Worm (Caenorhabditis elegans) whole organism, L2 larva: Measurements from ENCODE around the gene idpb-2.

Experiments
- C34F6.9 ChIP-seq: fragments of 150-350 bp; optimal IDR thresholded peaks from 2 replicates; lab custom pipeline; 2014; ENCODE audit warnings: missing biosample characterization, missing genetic modification characterization
- F13H6.1 ChIP-seq: sonication (generic microtip); optimal IDR thresholded peaks from 2 replicates; lab custom pipeline; 2016; ENCODE audit warnings: missing genetic modification characterization, missing compliant biosample characterization
- Y55F3AM.14 ChIP-seq: fragments of 200-800 bp; sonication (Bioruptor generic); optimal IDR thresholded peaks from 2 replicates; lab custom pipeline; 2018; ENCODE audit warnings: mild to moderate bottlenecking, missing genetic modification characterization, missing compliant biosample characterization
- ZK546.5 ChIP-seq: sonication (generic microtip); optimal IDR thresholded peaks from 2 replicates; lab custom pipeline; 2017; ENCODE audit warnings: missing biosample characterization, missing genetic modification characterization
- alr-1 ChIP-seq: fragments of 150-350 bp; optimal IDR thresholded peaks from 2 replicates; lab custom pipeline; 2014; ENCODE audit warnings: missing biosample characterization, missing genetic modification characterization
- aly-2 ChIP-seq: fragments of 150-350 bp; optimal IDR thresholded peaks from 2 replicates; lab custom pipeline; 2014; ENCODE audit warnings: missing biosample characterization, missing genetic modification characterization
- ama-1 ChIP-seq: fragments of 150-350 bp; optimal IDR thresholded peaks from 2 replicates; lab custom pipeline; 2018; ENCODE audit warnings: inconsistent platforms
- blmp-1 ChIP-seq: sonication (generic microtip); optimal IDR thresholded peaks from 2 replicates; lab custom pipeline; 2017; ENCODE audit warnings: missing genetic modification characterization, mild to moderate bottlenecking, missing compliant biosample characterization, antibody characterized with exemption, moderate library complexity; ENCODE audit not compliant: insufficient read depth
- ceh-16 ChIP-seq: fragments of 150-350 bp; optimal IDR thresholded peaks from 2 replicates; lab custom pipeline; 2014; ENCODE audit warnings: missing biosample characterization, missing genetic modification characterization
- ceh-82 ChIP-seq: fragments of 150-350 bp; optimal IDR thresholded peaks from 2 replicates; lab custom pipeline; 2014; ENCODE audit warnings: missing biosample characterization, missing genetic modification characterization
- crh-2 ChIP-seq: sonication (generic microtip); optimal IDR thresholded peaks from 2 replicates; lab custom pipeline; 2017; ENCODE audit warnings: missing biosample characterization, missing genetic modification characterization
- dmd-4 ChIP-seq: sonication (generic microtip); optimal IDR thresholded peaks from 2 replicates; lab custom pipeline; 2017; ENCODE audit warnings: missing biosample characterization, missing genetic modification characterization
- egl-27 ChIP-seq: sonication (generic microtip); optimal IDR thresholded peaks from 3 replicates; lab custom pipeline; 2017; ENCODE audit warnings: missing biosample characterization, missing genetic modification reagents, missing genetic modification characterization
- elt-3 ChIP-seq: sonication (generic microtip); optimal IDR thresholded peaks from 2 replicates; lab custom pipeline; 2017; ENCODE audit warnings: missing biosample characterization, missing genetic modification characterization
- fos-1 ChIP-seq: fragments of 150-350 bp; optimal IDR thresholded peaks from 2 replicates; lab custom pipeline; 2014; ENCODE audit warnings: missing biosample characterization, missing genetic modification characterization
- gmeb-1 ChIP-seq: fragments of 150-350 bp; optimal IDR thresholded peaks from 2 replicates; lab custom pipeline; 2014; ENCODE audit warnings: missing biosample characterization, missing genetic modification characterization
- lin-11 ChIP-seq: fragments of 150-350 bp; sonication (generic microtip); optimal IDR thresholded peaks from 2 replicates; lab custom pipeline; 2014; ENCODE audit warnings: missing biosample characterization, missing genetic modification characterization, inconsistent platforms, mixed read lengths
- lin-13 ChIP-seq: fragments of 150-350 bp; optimal IDR thresholded peaks from 2 replicates; lab custom pipeline; 2014; ENCODE audit warnings: missing biosample characterization, missing genetic modification reagents, missing genetic modification characterization
- lsy-2 ChIP-seq, 2 experiments: fragments of 150-350 bp in 1 of 2; sonication (generic microtip) in 1 of 2; optimal IDR thresholded peaks; 2 replicates each; lab custom pipeline; 2014 to 2017; ENCODE audit warnings: missing biosample characterization in 2 of 2, missing genetic modification characterization in 2 of 2
- mab-5 ChIP-seq: fragments of 150-350 bp; optimal IDR thresholded peaks from 2 replicates; lab custom pipeline; 2014; ENCODE audit warnings: missing biosample characterization, missing genetic modification characterization
- mbf-1 ChIP-seq: sonication (generic microtip); optimal IDR thresholded peaks from 2 replicates; lab custom pipeline; 2017; ENCODE audit warnings: missing biosample characterization, missing genetic modification characterization
- mdl-1 ChIP-seq, 2 experiments: fragments of 150-350 bp in 1 of 2; sonication (generic microtip) in 1 of 2; optimal IDR thresholded peaks; 2 replicates each; lab custom pipeline; 2017; ENCODE audit warnings: missing biosample characterization in 2 of 2, missing genetic modification characterization in 2 of 2
- nhr-10 ChIP-seq: sonication (generic microtip); optimal IDR thresholded peaks from 2 replicates; lab custom pipeline; 2017; ENCODE audit warnings: missing biosample characterization, missing genetic modification characterization
- nhr-129 ChIP-seq: fragments of 150-350 bp; optimal IDR thresholded peaks from 2 replicates; lab custom pipeline; 2014; ENCODE audit warnings: missing biosample characterization, missing genetic modification characterization
- nhr-21 ChIP-seq: fragments of 150-350 bp; optimal IDR thresholded peaks from 2 replicates; lab custom pipeline; 2014; ENCODE audit warnings: missing biosample characterization, missing genetic modification characterization
- nhr-6 ChIP-seq: fragments of 150-350 bp; optimal IDR thresholded peaks from 2 replicates; lab custom pipeline; 2014; ENCODE audit warnings: missing biosample characterization, missing genetic modification characterization
- nhr-77 ChIP-seq: fragments of 150-350 bp; optimal IDR thresholded peaks from 2 replicates; lab custom pipeline; 2014; ENCODE audit warnings: missing biosample characterization, missing genetic modification characterization
- skn-1 ChIP-seq: sonication (generic microtip); optimal IDR thresholded peaks from 2 replicates; lab custom pipeline; 2017; ENCODE audit warnings: missing biosample characterization, missing genetic modification characterization
- sma-3 ChIP-seq: sonication (generic microtip); optimal IDR thresholded peaks from 2 replicates; lab custom pipeline; 2016; ENCODE audit warnings: missing genetic modification reagents, missing genetic modification characterization, missing compliant biosample characterization
- sma-9 ChIP-seq, 2 experiments: fragments of 150-350 bp in 1 of 2; sonication (generic microtip) in 1 of 2; optimal IDR thresholded peaks; 2 replicates each; lab custom pipeline; 2014 to 2016; ENCODE audit warnings: missing genetic modification characterization in 2 of 2, mild to moderate bottlenecking in 1 of 2, missing biosample characterization in 1 of 2, missing compliant biosample characterization in 1 of 2, missing genetic modification reagents in 1 of 2, moderate library complexity in 1 of 2
- snpc-4 ChIP-seq: fragments of 150-350 bp; optimal IDR thresholded peaks from 2 replicates; lab custom pipeline; 2014; ENCODE audit warnings: missing biosample characterization, missing genetic modification characterization
- unc-55 ChIP-seq: fragments of 150-350 bp; sonication (generic microtip); optimal IDR thresholded peaks from 3 replicates; lab custom pipeline; 2014; ENCODE audit warnings: missing biosample characterization, missing genetic modification reagents, missing genetic modification characterization
- unc-62 ChIP-seq: fragments of 150-350 bp; optimal IDR thresholded peaks from 2 replicates; lab custom pipeline; 2014; ENCODE audit warnings: missing biosample characterization, missing genetic modification reagents, missing genetic modification characterization
- zag-1 ChIP-seq: fragments of 150-350 bp; optimal IDR thresholded peaks from 2 replicates; lab custom pipeline; 2014; ENCODE audit warnings: missing biosample characterization, missing genetic modification characterization
- ztf-1 ChIP-seq: fragments of 200-800 bp; sonication (Bioruptor generic); conservative IDR thresholded peaks from 2 replicates; pipeline ENCODE4 v1.3.6; 2022; ENCODE audit warnings: missing genetic modification characterization, missing compliant biosample characterization
- ztf-11 ChIP-seq: sonication (generic microtip); optimal IDR thresholded peaks from 2 replicates; lab custom pipeline; 2017; ENCODE audit warnings: missing biosample characterization, missing genetic modification characterization
- ztf-4 ChIP-seq: fragments of 150-350 bp; optimal IDR thresholded peaks from 2 replicates; lab custom pipeline; 2014; ENCODE audit warnings: missing biosample characterization, missing genetic modification characterization

Gene idpb-2

ce11 chrII:5042381-5042930, 27.0 kb downstream of the idpb-2 start (continued):
- peak; percentile 13 for TF ChIP-seq C34F6.9 (tag; lab: Kevin White, UChicago)
- no peak for TF ChIP-seq dmd-4 (tag; lab: Kevin White, UChicago)
- TF ChIP-seq sma-3 (GFP tag; lab: Kevin White, UChicago), result no peak
- no peak for TF ChIP-seq blmp-1 (tag; lab: Kevin White, UChicago)
- no peak for TF ChIP-seq skn-1
- no peak for TF ChIP-seq snpc-4
- TF ChIP-seq lin-11 (tag; lab: Kevin White, UChicago), result no peak

- TF ChIP-seq mdl-1 (tag; optimal IDR thresholded peaks at IDR 0.05; lab: Kevin White, UChicago) (no peak), unc-55 (GFP tag; lab: Kevin White, UChicago) (peak; percentile 15), C34F6.9 (tag; lab: Kevin White, UChicago) (peak; percentile 5), lsy-2 (tag; optimal IDR thresholded peaks at IDR 0.05; lab: Kevin White, UChicago) (peak in 1 of 2 experiments; percentile 7)
These were observed 28.7 kb downstream of the idpb-2 start, which contains the start of gene F33G12.7 for ce11 chrII:5040631-5041156. TSS of gene F33G12.7 (minus strand) at chrII:5040681.

ce11 chrII:5039912-5040311, 29.5 kb downstream of the idpb-2 start, which contains the start of gene golg-2:
TSS of gene golg-2 (minus strand) at chrII:5040091.
- TF ChIP-seq zag-1 (no peak), nhr-6 (tag; lab: Kevin White, UChicago) (no peak), nhr-129 (peak; percentile 19), lsy-2 (tag; optimal IDR thresholded peaks at IDR 0.05; lab: Kevin White, UChicago) (peak in 1 of 2 experiments; percentile 50), ceh-82 (tag; lab: Kevin White, UChicago) (no peak), C34F6.9 (tag; lab: Kevin White, UChicago) (peak; percentile 28), crh-2 (tag; lab: Kevin White, UChicago) (peak; percentile 34), unc-55 (GFP tag; lab: Kevin White, UChicago) (peak; percentile 13)

ce11 chrII:5036128-5036527, 33.3 kb downstream of the idpb-2 start, which contains the start of gene lrr-1:
TSS of gene lrr-1 (minus strand) at chrII:5036439.
- no peak for TF ChIP-seq elt-3
- no peak for TF ChIP-seq blmp-1 (tag; lab: Kevin White, UChicago)
- no peak for TF ChIP-seq lsy-2 (tag; optimal IDR thresholded peaks at IDR 0.05; lab: Kevin White, UChicago)
- no peak for TF ChIP-seq nhr-6 (tag; lab: Kevin White, UChicago)
- TF ChIP-seq ama-1 (lab: Kevin White, UChicago), result no peak
- TF ChIP-seq alr-1, result no peak
- no peak for TF ChIP-seq ceh-82 (tag; lab: Kevin White, UChicago)

ce11 chrII:5033935-5034334, 35.5 kb downstream of the idpb-2 start, which contains the start of gene F33G12.3:
TSS of gene F33G12.3 (minus strand) at chrII:5034035.
- no peak for TF ChIP-seq dmd-4 (tag; lab: Kevin White, UChicago)
- TF ChIP-seq nhr-10, result no peak
- no peak for TF ChIP-seq sma-3 (GFP tag; lab: Kevin White, UChicago)
- TF ChIP-seq mab-5 (tag; lab: Kevin White, UChicago), result no peak
- TF ChIP-seq mbf-1 (tag; lab: Kevin White, UChicago), result no peak
- no peak for TF ChIP-seq nhr-77
- no peak for TF ChIP-seq nhr-21 (tag; lab: Kevin White, UChicago)
- TF ChIP-seq ztf-1, result no peak
- TF ChIP-seq gmeb-1 (tag; lab: Kevin White, UChicago), result no peak
- no peak for TF ChIP-seq nhr-6 (tag; lab: Kevin White, UChicago)
- no peak for TF ChIP-seq fos-1 (tag; lab: Kevin White, UChicago)
- TF ChIP-seq ztf-11 (tag; lab: Kevin White, UChicago), result no peak
- TF ChIP-seq sma-9 (GFP tag; optimal IDR thresholded peaks at IDR 0.05; lab: Kevin White, UChicago), result no peak
- no peak for TF ChIP-seq sma-9 (tag; optimal IDR thresholded peaks at IDR 0.05; lab: Kevin White, UChicago)
- TF ChIP-seq lsy-2 (tag; optimal IDR thresholded peaks at IDR 0.05; lab: Kevin White, UChicago), result no peak

- TF ChIP-seq alr-1 (no peak), egl-27 (tag; lab: Kevin White, UChicago) (peak; percentile 32), F13H6.1 (tag; lab: Kevin White, UChicago) (peak; percentile 70), C34F6.9 (tag; lab: Kevin White, UChicago) (peak; percentile 34), gmeb-1 (tag; lab: Kevin White, UChicago) (peak; percentile 54), unc-62 (GFP tag; lab: Kevin White, UChicago) (no peak), zag-1 (no peak), ceh-82 (tag; lab: Kevin White, UChicago) (no peak), ceh-16 (peak; percentile 13), snpc-4 (peak; percentile 7), lin-13 (peak; percentile 13), fos-1 (tag; lab: Kevin White, UChicago) (peak; percentile 59), nhr-10 (no peak), ZK546.5 (tag; lab: Kevin White, UChicago) (no peak), lin-11 (tag; lab: Kevin White, UChicago) (peak; percentile 11), nhr-129 (peak; percentile 81), mbf-1 (tag; lab: Kevin White, UChicago) (no peak), sma-3 (GFP tag; lab: Kevin White, UChicago) (peak; percentile 50), ztf-4 (tag; lab: Kevin White, UChicago) (no peak), Y55F3AM.14 (GFP tag; lab: Kevin White, UChicago) (no peak), skn-1 (no peak), aly-2 (no peak), ztf-11 (tag; lab: Kevin White, UChicago) (no peak), lsy-2 (tag; optimal IDR thresholded peaks at IDR 0.05; lab: Kevin White, UChicago) (peak; percentile 32 to 59), nhr-6 (tag; lab: Kevin White, UChicago) (no peak), sma-9 (GFP tag; optimal IDR thresholded peaks at IDR 0.05; lab: Kevin White, UChicago) (peak; percentile 26), sma-9 (tag; optimal IDR thresholded peaks at IDR 0.05; lab: Kevin White, UChicago) (no peak)
These were observed 36.8 kb downstream of the idpb-2 start for ce11 chrII:5032669-5033068.
